Fruit fly (Drosophila melanogaster): ENCODE measurements around the gene CG10681.

DNA sequence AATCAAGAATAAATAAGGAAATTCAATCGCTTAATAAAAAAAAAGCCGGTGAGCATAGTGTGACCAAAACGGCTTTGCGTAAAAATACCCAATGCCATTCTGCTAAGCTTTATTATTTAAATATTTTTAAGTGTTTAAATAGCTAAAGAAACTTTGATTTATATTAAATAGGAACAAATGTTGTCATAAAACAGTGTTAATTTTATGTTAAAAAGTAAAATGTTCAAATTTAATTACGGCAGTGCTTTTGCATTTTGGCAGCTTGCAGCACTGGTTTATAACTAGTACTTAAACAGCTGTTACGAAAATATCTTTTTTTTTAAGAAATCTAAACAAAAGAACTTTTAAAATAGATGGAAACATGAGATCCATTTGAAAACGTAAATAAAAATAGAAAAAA lies at the start of gene CG10681, which contains the start of gene CG10638:
- no peak for TF ChIP-seq Dif (GFP tag; optimal IDR thresholded peaks at IDR 0.05; ENCODE audit: partially characterized antibody)
- peak; percentile 6 for TF ChIP-seq psq (GFP tag; optimal IDR thresholded peaks at IDR 0.05)
- no peak for TF ChIP-seq Abd-B (GFP tag; optimal IDR thresholded peaks at IDR 0.05)
- no peak for TF ChIP-seq N (GFP tag; optimal IDR thresholded peaks at IDR 0.05)
- peak; percentile 40 for TF ChIP-seq OdsH (GFP tag; optimal IDR thresholded peaks at IDR 0.05)
- TF ChIP-seq brk (GFP tag; optimal IDR thresholded peaks at IDR 0.05), result no peak
- no peak for TF ChIP-seq CrebA (GFP tag; optimal IDR thresholded peaks at IDR 0.05; ENCODE audit: borderline replicate concordance)
